Worm (Caenorhabditis elegans) whole organism, L1 larva: ENCODE results near the gene idpp-7.

Experiments used
- ceh-82 ChIP-seq, 3 experiments: fragments of 150-350 bp in 1 of 3; sonication (generic microtip) in 2 of 3; optimal IDR thresholded peaks; 2 replicates each; lab custom pipeline; 2014 to 2017; ENCODE audit warnings: missing biosample characterization in 3 of 3, missing genetic modification characterization in 3 of 3
- dpl-1 ChIP-seq, 3 experiments: fragments of 150-350 bp in 2 of 3; sonication (generic microtip) in 1 of 3; optimal IDR thresholded peaks; 2 replicates each; lab custom pipeline; 2014 to 2017; ENCODE audit warnings: missing biosample characterization in 3 of 3, missing genetic modification characterization in 3 of 3, missing genetic modification reagents in 3 of 3
- lin-14 ChIP-seq: fragments of 200-800 bp; sonication (Bioruptor generic); optimal IDR thresholded peaks from 2 replicates; lab custom pipeline; 2018; ENCODE audit warnings: mild to moderate bottlenecking, missing genetic modification characterization, moderate library complexity, missing compliant biosample characterization
- mdl-1 ChIP-seq, 2 experiments: fragments of 150-350 bp; optimal IDR thresholded peaks; 2 replicates each; lab custom pipeline; 2014 to 2017; ENCODE audit warnings: missing biosample characterization in 2 of 2, missing genetic modification characterization in 2 of 2, inconsistent platforms in 1 of 2
- pqm-1 ChIP-seq: sonication (generic microtip); optimal IDR thresholded peaks from 3 replicates; lab custom pipeline; 2017; ENCODE audit warnings: missing biosample characterization, missing genetic modification characterization
- snpc-4 ChIP-seq: fragments of 150-350 bp; optimal IDR thresholded peaks from 2 replicates; lab custom pipeline; 2014; ENCODE audit warnings: missing biosample characterization, missing genetic modification characterization
- zip-4 ChIP-seq: fragments of 200-800 bp; sonication (Bioruptor generic); optimal IDR thresholded peaks from 2 replicates; lab custom pipeline; 2018; ENCODE audit warnings: mild to moderate bottlenecking, missing genetic modification characterization, moderate library complexity, missing compliant biosample characterization

ce11 chrIV:12684341-12684740 is 35.4 kb upstream of the idpp-7 start, which contains the start of gene prmt-9:
- TF ChIP-seq pqm-1 (no peak), ceh-82 (tag; optimal IDR thresholded peaks at IDR 0.05; lab: Kevin White, UChicago) (no peak), lin-14 (GFP tag; lab: Kevin White, UChicago) (no peak), mdl-1 (tag; optimal IDR thresholded peaks at IDR 0.05; lab: Kevin White, UChicago) (no peak), zip-4 (GFP tag; lab: Kevin White, UChicago) (no peak), snpc-4 (tag; lab: Kevin White, UChicago) (no peak), dpl-1 (GFP tag; optimal IDR thresholded peaks at IDR 0.05; lab: Kevin White, UChicago) (peak; percentile 20 to 77 (median 66))
